Worm (Caenorhabditis elegans) whole organism, L4 larva: ENCODE results near the gene asp-12.

Experiments used
- aly-2 ChIP-seq: sonication (generic microtip); optimal IDR thresholded peaks from 2 replicates; lab custom pipeline; 2018; ENCODE audit warnings: missing biosample characterization, missing genetic modification characterization
- ceh-32 ChIP-seq: sonication (generic microtip); optimal IDR thresholded peaks from 2 replicates; lab custom pipeline; 2016; ENCODE audit warnings: mild to moderate bottlenecking, missing genetic modification characterization, missing compliant biosample characterization; ENCODE audit not compliant: poor library complexity
- dmd-9 ChIP-seq: fragments of 200-800 bp; sonication (Bioruptor generic); IDR thresholded peaks from 2 replicates; pipeline ENCODE4 v1.3.6; 2022; ENCODE audit warnings: missing genetic modification reagents, missing genetic modification characterization, missing compliant biosample characterization
- egl-43 ChIP-seq: fragments of 200-800 bp; sonication (Bioruptor generic); IDR thresholded peaks from 2 replicates; pipeline ENCODE4 v1.3.6; 2022; ENCODE audit warnings: missing genetic modification reagents, missing genetic modification characterization, missing compliant biosample characterization
- lin-13 ChIP-seq: fragments of 150-350 bp; optimal IDR thresholded peaks from 2 replicates; lab custom pipeline; 2014; ENCODE audit warnings: missing biosample characterization, missing genetic modification reagents, missing genetic modification characterization
- mep-1 ChIP-seq: fragments of 150-350 bp; sonication (generic microtip); optimal IDR thresholded peaks from 3 replicates; lab custom pipeline; 2014; ENCODE audit warnings: missing biosample characterization, missing genetic modification characterization
- nhr-28 ChIP-seq: fragments of 150-350 bp; optimal IDR thresholded peaks from 2 replicates; lab custom pipeline; 2014; ENCODE audit warnings: missing biosample characterization, missing genetic modification characterization
- pha-4 ChIP-seq, 2 experiments: fragments of 150-350 bp in 1 of 2; fragments of 200-800 bp in 1 of 2; sonication (Bioruptor generic) in 1 of 2; IDR thresholded peaks in 1 of 2; optimal IDR thresholded peaks in 1 of 2; 2 replicates each; pipeline versions ENCODE4 v1.3.6 to Lab custom; 2014 to 2022; ENCODE audit warnings: missing genetic modification characterization in 2 of 2, missing genetic modification reagents in 2 of 2, missing biosample characterization in 1 of 2, missing compliant biosample characterization in 1 of 2
- pqm-1 ChIP-seq: sonication (generic microtip); optimal IDR thresholded peaks from 2 replicates; lab custom pipeline; 2017; ENCODE audit warnings: missing biosample characterization, missing genetic modification characterization
- unc-39 ChIP-seq: sonication (generic microtip); optimal IDR thresholded peaks from 2 replicates; lab custom pipeline; 2017; ENCODE audit warnings: missing biosample characterization, missing genetic modification characterization
- zag-1 ChIP-seq: fragments of 150-350 bp; optimal IDR thresholded peaks from 2 replicates; lab custom pipeline; 2014; ENCODE audit warnings: missing biosample characterization, missing genetic modification characterization
- zfp-2 ChIP-seq: sonication (generic microtip); optimal IDR thresholded peaks from 2 replicates; lab custom pipeline; 2016; ENCODE audit warnings: mild to moderate bottlenecking, missing genetic modification characterization, missing compliant biosample characterization

ce11 chrV:8266232-8266631, 2.8 kb upstream of the asp-12 start, which contains the start of gene F21F8.5:
- TF ChIP-seq zag-1 (no peak), pqm-1 (tag; lab: Kevin White, UChicago) (no peak), dmd-9 (GFP tag; lab: Robert Waterston, UW) (no peak), pha-4 (GFP tag; IDR thresholded peaks at IDR 0.05; lab: Robert Waterston, UW) (no peak), pha-4 (tag; optimal IDR thresholded peaks at IDR 0.05; lab: Kevin White, UChicago) (no peak), zfp-2 (tag; lab: Kevin White, UChicago) (no peak), egl-43 (GFP tag; lab: Robert Waterston, UW) (no peak), nhr-28 (tag; lab: Kevin White, UChicago) (no peak), ceh-32 (no peak), lin-13 (no peak), aly-2 (no peak), unc-39 (tag; lab: Kevin White, UChicago) (no peak), mep-1 (tag; lab: Kevin White, UChicago) (no peak)
